Worm (Caenorhabditis elegans) whole organism, young adult: Measurements from ENCODE around the gene jip-1.
A peak's percentile ranks its signal among the peaks of the same experiment; 100 is the strongest.

Experiments
- B0035.1 ChIP-seq: sonication (generic microtip); optimal IDR thresholded peaks from 2 replicates; lab custom pipeline; 2016; ENCODE audit warnings: missing genetic modification characterization, mild to moderate bottlenecking, missing compliant biosample characterization, missing genotype, missing genetic modification reagents
- F23B12.7 ChIP-seq: sonication (generic microtip); optimal IDR thresholded peaks from 2 replicates; lab custom pipeline; 2017; ENCODE audit warnings: missing genetic modification characterization, mild to moderate bottlenecking, missing compliant biosample characterization, antibody characterized with exemption, moderate library complexity; ENCODE audit not compliant: insufficient read depth
- F39B2.1 ChIP-seq: fragments of 200-800 bp; sonication (Bioruptor generic); IDR thresholded peaks from 2 replicates; pipeline ENCODE4 v1.3.6; 2022; ENCODE audit warnings: missing genetic modification reagents, missing genetic modification characterization, missing compliant biosample characterization
- F49E8.2 ChIP-seq: sonication (generic microtip); optimal IDR thresholded peaks from 3 replicates; lab custom pipeline; 2017; ENCODE audit warnings: missing genetic modification characterization, mild to moderate bottlenecking, missing compliant biosample characterization, antibody characterized with exemption, moderate library complexity; ENCODE audit not compliant: insufficient read depth
- F55B11.4 ChIP-seq: sonication (generic microtip); optimal IDR thresholded peaks from 2 replicates; lab custom pipeline; 2016; ENCODE audit warnings: missing compliant biosample characterization, missing genetic modification characterization, borderline replicate concordance; ENCODE audit not compliant: insufficient read depth
- attf-5 ChIP-seq: fragments of 200-800 bp; sonication (Bioruptor generic); optimal IDR thresholded peaks from 2 replicates; lab custom pipeline; 2018; ENCODE audit warnings: mild to moderate bottlenecking, missing genetic modification characterization, missing compliant biosample characterization
- attf-6 ChIP-seq: fragments of 200-800 bp; sonication (Bioruptor generic); IDR thresholded peaks from 2 replicates; pipeline ENCODE4 v1.3.6; 2022; ENCODE audit warnings: missing genetic modification reagents, missing genetic modification characterization, missing compliant biosample characterization
- dpl-1 ChIP-seq: fragments of 150-350 bp; optimal IDR thresholded peaks from 2 replicates; lab custom pipeline; 2014; ENCODE audit warnings: missing biosample characterization, missing genetic modification reagents, missing genetic modification characterization
- egl-44 ChIP-seq: fragments of 200-800 bp; sonication (Bioruptor generic); IDR thresholded peaks from 2 replicates; pipeline ENCODE4 v1.3.6; 2022; ENCODE audit warnings: missing genetic modification reagents, missing genetic modification characterization, missing compliant biosample characterization
- nfyb-1 ChIP-seq: fragments of 200-800 bp; sonication (Bioruptor generic); IDR thresholded peaks from 2 replicates; pipeline ENCODE4 v1.3.6; 2022; ENCODE audit warnings: missing genetic modification reagents, missing genetic modification characterization, missing compliant biosample characterization

DNA sequence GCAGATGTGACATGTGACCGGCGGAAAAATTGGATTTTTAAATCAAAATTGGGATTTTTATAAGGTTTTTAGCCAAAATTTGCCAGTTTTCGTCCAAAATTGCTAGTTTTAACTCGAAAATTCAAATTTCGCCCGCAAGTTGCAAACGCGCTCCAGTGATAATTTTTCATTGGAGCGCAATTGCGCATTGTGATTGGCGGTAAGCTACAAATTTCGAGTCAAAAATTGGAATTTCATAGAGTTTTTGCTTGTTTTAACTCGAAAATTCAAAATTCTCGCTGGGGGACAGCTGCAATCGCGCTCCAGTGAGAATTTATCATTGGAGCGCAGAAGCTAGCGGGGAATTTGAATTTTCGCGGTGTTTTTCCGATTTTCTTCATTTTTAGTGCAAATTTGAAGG lies 42.5 kb downstream of the jip-1 start:
- TF ChIP-seq nfyb-1 (GFP tag; lab: Robert Waterston, UW) (no peak), F39B2.1 (GFP tag; lab: Robert Waterston, UW) (no peak), attf-5 (GFP tag; lab: Kevin White, UChicago) (no peak), attf-6 (GFP tag; lab: Robert Waterston, UW) (no peak), dpl-1 (GFP tag; lab: Kevin White, UChicago) (no peak), egl-44 (GFP tag; lab: Robert Waterston, UW) (no peak), F23B12.7 (tag; lab: Kevin White, UChicago) (no peak), B0035.1 (tag; lab: Kevin White, UChicago) (no peak), F49E8.2 (tag; lab: Kevin White, UChicago) (peak; percentile 26), F55B11.4 (tag; lab: Kevin White, UChicago) (no peak)
